Fruit fly (Drosophila melanogaster): Measurements from ENCODE around the gene CG42597.

CG42597 gene

dm6 chr2L:22036877-22037276 is 28.3 kb downstream of the CG42597 start (continued):
- TF ChIP-seq Kr (GFP tag; optimal IDR thresholded peaks at IDR 0.05), result peak; percentile 40
- TF ChIP-seq CG15601 (tag; optimal IDR thresholded peaks at IDR 0.05), result peak; percentile 62
- TF ChIP-seq CG15479 (GFP tag; optimal IDR thresholded peaks at IDR 0.05), result peak; percentile 8
- no peak for TF ChIP-seq pros (GFP tag; optimal IDR thresholded peaks at IDR 0.05)
- TF ChIP-seq dmrt11E (tag; optimal IDR thresholded peaks at IDR 0.05), result peak; percentile 65
- TF ChIP-seq CG15696 (tag; optimal IDR thresholded peaks at IDR 0.05), result peak; percentile 90
- 0 out of 3 replicates have a peak, but pooled peaks have one; percentile 51 for TF ChIP-seq CG2199 (GFP tag; IDR thresholded peaks at IDR 0.05)
- peak; percentile 41 for TF ChIP-seq CG8359 (GFP tag; optimal IDR thresholded peaks at IDR 0.05; ENCODE audit: borderline replicate concordance)
- no peak for TF ChIP-seq grn (GFP tag; optimal IDR thresholded peaks at IDR 0.05)
- TF ChIP-seq CG8089 (GFP tag; optimal IDR thresholded peaks at IDR 0.05), result peak; percentile 4
- no peak for TF ChIP-seq CG8290 (GFP tag; optimal IDR thresholded peaks at IDR 0.05)
- peak in 1 of 2 experiments; percentile 35 for TF ChIP-seq CG8290 (tag; optimal IDR thresholded peaks at IDR 0.05)
- TF ChIP-seq gsb-n (tag; optimal IDR thresholded peaks at IDR 0.05), result peak; percentile 22
- TF ChIP-seq CG3407 (GFP tag; optimal IDR thresholded peaks at IDR 0.05), result peak; percentile 31
- TF ChIP-seq D (optimal IDR thresholded peaks at IDR 0.05), result no peak
- TF ChIP-seq D (GFP tag; optimal IDR thresholded peaks at IDR 0.05), result peak; percentile 8
- peak; percentile 37 for TF ChIP-seq zen (tag; optimal IDR thresholded peaks at IDR 0.05)
- TF ChIP-seq CG1603 (tag; optimal IDR thresholded peaks at IDR 0.05), result peak; percentile 14
- peak; percentile 4 for TF ChIP-seq Sox100B (GFP tag; optimal IDR thresholded peaks at IDR 0.05)
- TF ChIP-seq h (optimal IDR thresholded peaks at IDR 0.05), result no peak
- TF ChIP-seq ara (GFP tag; IDR thresholded peaks at IDR 0.05), result peak; percentile 52; the same call in 1 of the 2 replicates
- no peak for TF ChIP-seq CG7963 (GFP tag; IDR thresholded peaks at IDR 0.05; ENCODE audit: partially characterized antibody)
- TF ChIP-seq CG6689 (GFP tag; IDR thresholded peaks at IDR 0.05), result peak; percentile 35
- TF ChIP-seq ac (GFP tag; optimal IDR thresholded peaks at IDR 0.05), result peak; percentile 73
- no peak for TF ChIP-seq crp (GFP tag; optimal IDR thresholded peaks at IDR 0.05)
- TF ChIP-seq Side (GFP tag; optimal IDR thresholded peaks at IDR 0.05), result peak; percentile 5
- TF ChIP-seq chn (GFP tag; optimal IDR thresholded peaks at IDR 0.05), result no peak
- peak; percentile 74 for TF ChIP-seq tio (GFP tag; optimal IDR thresholded peaks at IDR 0.05)
- peak; percentile 25 for TF ChIP-seq Lhr (GFP tag; optimal IDR thresholded peaks at IDR 0.05)
- TF ChIP-seq Hr78 (GFP tag; optimal IDR thresholded peaks at IDR 0.05), result no peak

- TF ChIP-seq CG12744 (GFP tag; optimal IDR thresholded peaks at IDR 0.05), result peak; percentile 2
- TF ChIP-seq CG11695 (GFP tag; IDR thresholded peaks at IDR 0.05), result 0 out of 3 replicates have a peak, but pooled peaks have one; percentile 33
- peak; percentile 99 for TF ChIP-seq Nf-YC (tag; optimal IDR thresholded peaks at IDR 0.05)
- no peak for TF ChIP-seq prd (optimal IDR thresholded peaks at IDR 0.05)
- TF ChIP-seq prd (GFP tag; IDR thresholded peaks at IDR 0.05), result peak; percentile 46; the same call in 1 of the 3 replicates
- no peak for TF ChIP-seq Sin3A (optimal IDR thresholded peaks at IDR 0.05)
- TF ChIP-seq lbe (GFP tag; optimal IDR thresholded peaks at IDR 0.05), result no peak
- TF ChIP-seq Antp (GFP tag; optimal IDR thresholded peaks at IDR 0.05), result peak; percentile 1
- peak; percentile 83 for TF ChIP-seq seq (GFP tag; IDR thresholded peaks at IDR 0.05)
- peak; percentile 57; the same call in 1 of the 3 replicates for TF ChIP-seq Dbx (GFP tag; IDR thresholded peaks at IDR 0.05)
- peak; percentile 99 for TF ChIP-seq Neu2 (GFP tag; optimal IDR thresholded peaks at IDR 0.05; ENCODE audit: borderline replicate concordance)
- no peak for TF ChIP-seq CG17802 (tag; optimal IDR thresholded peaks at IDR 0.05)
- TF ChIP-seq CG4730 (GFP tag; IDR thresholded peaks at IDR 0.05), result no peak
- 0 out of 2 replicates have a peak, but pooled peaks have one; percentile 22 for TF ChIP-seq peb (GFP tag; IDR thresholded peaks at IDR 0.05)
- TF ChIP-seq z (GFP tag; IDR thresholded peaks at IDR 0.05), result peak; percentile 99
- peak; percentile 86 for TF ChIP-seq pfk (GFP tag; optimal IDR thresholded peaks at IDR 0.05)
- peak; percentile 43; the same call in 1 of the 2 replicates for TF ChIP-seq amos (GFP tag; IDR thresholded peaks at IDR 0.05; ENCODE audit: partially characterized antibody)
- TF ChIP-seq CG11398 (GFP tag; optimal IDR thresholded peaks at IDR 0.05), result no peak
- TF ChIP-seq bbx (GFP tag; IDR thresholded peaks at IDR 0.05; ENCODE audit: partially characterized antibody), result peak; percentile 44; the same call in 1 of the 2 replicates
- TF ChIP-seq disco-r (GFP tag; optimal IDR thresholded peaks at IDR 0.05), result peak; percentile 16
- no peak for TF ChIP-seq Oaz (GFP tag; IDR thresholded peaks at IDR 0.05)
- peak; percentile 61 for TF ChIP-seq nmo (GFP tag; optimal IDR thresholded peaks at IDR 0.05)
- TF ChIP-seq crc (GFP tag; optimal IDR thresholded peaks at IDR 0.05), result no peak
Observed at dm6 chr2L:22024362-22024761, 40.8 kb downstream of the CG42597 start.
